Fruit fly (Drosophila melanogaster) whole organism, adult: ENCODE data around the gene CG12679.

Experiments
- CG11617 ChIP-seq: fragments of 200-800 bp; sonication (Bioruptor generic); optimal IDR thresholded peaks from 2 replicates; lab custom pipeline; 2017; ENCODE audit warnings: mild to moderate bottlenecking, missing biosample characterization, missing genetic modification reagents, missing genetic modification characterization
- CG12768 ChIP-seq: fragments of 200-800 bp; sonication (Bioruptor generic); optimal IDR thresholded peaks from 2 replicates; lab custom pipeline; 2017; ENCODE audit warnings: missing biosample characterization, missing genetic modification characterization, mild to moderate bottlenecking, moderate library complexity, missing genetic modification reagents
- CG14711 ChIP-seq: fragments of 200-800 bp; sonication (Bioruptor generic); optimal IDR thresholded peaks from 2 replicates; lab custom pipeline; 2018; ENCODE audit warnings: missing biosample characterization, mild to moderate bottlenecking, missing genetic modification characterization, moderate library complexity
- CG1620 ChIP-seq: fragments of 200-800 bp; sonication (Bioruptor generic); optimal IDR thresholded peaks from 2 replicates; lab custom pipeline; 2016; ENCODE audit warnings: missing biosample characterization, missing genetic modification characterization
- CG33017 ChIP-seq: fragments of 200-800 bp; sonication (Bioruptor generic); optimal IDR thresholded peaks from 2 replicates; lab custom pipeline; 2018; ENCODE audit warnings: missing biosample characterization, mild to moderate bottlenecking, missing genetic modification characterization, moderate library complexity
- CG5204 ChIP-seq: fragments of 200-800 bp; sonication (Bioruptor generic); optimal IDR thresholded peaks from 2 replicates; lab custom pipeline; 2016; ENCODE audit warnings: missing biosample characterization, missing genetic modification characterization
- CG7045 ChIP-seq: fragments of 200-800 bp; sonication (Bioruptor generic); optimal IDR thresholded peaks from 2 replicates; lab custom pipeline; 2017; ENCODE audit warnings: missing biosample characterization, mild to moderate bottlenecking, missing genetic modification characterization
- CG7101 ChIP-seq: fragments of 200-800 bp; sonication (Bioruptor generic); optimal IDR thresholded peaks from 2 replicates; lab custom pipeline; 2018; ENCODE audit warnings: missing biosample characterization, mild to moderate bottlenecking, missing genetic modification characterization, moderate library complexity
- Clk ChIP-seq: fragments of 200-800 bp; sonication (Bioruptor generic); optimal IDR thresholded peaks from 2 replicates; lab custom pipeline; 2017; ENCODE audit warnings: missing biosample characterization, missing genetic modification characterization
- Crg-1 ChIP-seq: fragments of 200-800 bp; sonication (Bioruptor generic); optimal IDR thresholded peaks from 2 replicates; lab custom pipeline; 2016; ENCODE audit warnings: missing biosample characterization, missing genetic modification characterization
- Hr96 ChIP-seq: fragments of 200-800 bp; sonication (Bioruptor generic); optimal IDR thresholded peaks from 2 replicates; lab custom pipeline; 2016; ENCODE audit warnings: missing biosample characterization, missing genetic modification characterization
- Mnt ChIP-seq: fragments of 200-800 bp; sonication (Bioruptor generic); optimal IDR thresholded peaks from 2 replicates; lab custom pipeline; 2016; ENCODE audit warnings: missing biosample characterization, mild to moderate bottlenecking, missing genetic modification characterization
- bab1 ChIP-seq: fragments of 200-800 bp; sonication (Bioruptor generic); optimal IDR thresholded peaks from 3 replicates; lab custom pipeline; 2019; ENCODE audit warnings: missing biosample characterization, mild to moderate bottlenecking, missing genetic modification characterization, moderate library complexity
- cic ChIP-seq: fragments of 200-800 bp; sonication (Bioruptor generic); optimal IDR thresholded peaks from 2 replicates; lab custom pipeline; 2017; ENCODE audit warnings: missing biosample characterization, mild to moderate bottlenecking, missing genetic modification characterization, moderate library complexity
- cnc ChIP-seq, 2 experiments: fragments of >200 bp; optimal IDR thresholded peaks; 2 replicates each; lab custom pipeline; 2017
- kay ChIP-seq: fragments of 200-800 bp; sonication (Bioruptor generic); peaks from one replicate; lab custom pipeline; 2016; ENCODE audit warnings: missing biosample characterization, missing genetic modification characterization, borderline replicate concordance
- ovo ChIP-seq: fragments of 200-800 bp; sonication (Bioruptor generic); optimal IDR thresholded peaks from 2 replicates; lab custom pipeline; 2016; ENCODE audit warnings: missing biosample characterization, missing genetic modification characterization
- pad ChIP-seq: fragments of 200-800 bp; sonication (Bioruptor generic); optimal IDR thresholded peaks from 3 replicates; lab custom pipeline; 2017; ENCODE audit warnings: missing biosample characterization, missing genetic modification characterization, mild to moderate bottlenecking, moderate library complexity, missing genetic modification reagents
- tj ChIP-seq: fragments of 200-800 bp; sonication (Bioruptor generic); optimal IDR thresholded peaks from 3 replicates; lab custom pipeline; 2017; ENCODE audit warnings: missing biosample characterization, mild to moderate bottlenecking, missing genetic modification characterization, moderate library complexity
- toe ChIP-seq: fragments of 200-800 bp; sonication (Bioruptor generic); optimal IDR thresholded peaks from 2 replicates; lab custom pipeline; 2016; ENCODE audit warnings: missing biosample characterization, missing genetic modification characterization

The CG12679 gene

dm6 chrX:20413481-20413880 lies 37.2 kb upstream of the CG12679 start, which contains the start of gene CG15459:
Gene CG15459 (minus strand): TSS chrX:20413581.
- TF ChIP-seq toe (GFP tag; lab: Kevin White, UChicago) (no peak), Clk (GFP tag; lab: Kevin White, UChicago) (no peak), Mnt (GFP tag; lab: Kevin White, UChicago) (no peak), CG11617 (GFP tag; lab: Kevin White, UChicago) (no peak), Hr96 (no peak), CG1620 (GFP tag; lab: Kevin White, UChicago) (no peak), pad (GFP tag; lab: Kevin White, UChicago) (no peak), Crg-1 (GFP tag; lab: Kevin White, UChicago) (no peak), cnc (optimal IDR thresholded peaks at IDR 0.05; lab: Kevin White, UChicago) (no peak), CG33017 (no peak)

DNA sequence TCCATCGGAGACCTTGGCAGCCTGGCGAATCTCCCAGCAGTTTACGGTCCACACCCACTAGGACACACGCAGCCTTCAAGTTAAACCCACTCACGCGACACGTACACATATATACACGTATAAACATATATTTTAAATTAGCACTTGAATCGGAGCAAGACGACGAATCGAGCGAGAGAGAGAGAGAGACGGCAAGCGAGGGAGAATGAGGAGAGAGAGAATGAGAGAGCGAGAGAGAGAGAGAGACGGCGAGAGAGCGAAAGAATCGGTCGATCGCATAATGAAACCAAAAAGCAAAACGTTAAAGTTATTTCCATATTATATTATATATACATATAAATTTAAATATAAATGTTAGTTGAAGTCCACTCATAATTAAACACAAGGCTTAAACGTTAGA lies 35.3 kb upstream of the CG12679 start:
- TF ChIP-seq Mnt (GFP tag; lab: Kevin White, UChicago) (no peak), pad (GFP tag; lab: Kevin White, UChicago) (no peak), CG1620 (GFP tag; lab: Kevin White, UChicago) (no peak), CG7045 (no peak), cic (GFP tag; lab: Kevin White, UChicago) (no peak), CG7101 (no peak), toe (GFP tag; lab: Kevin White, UChicago) (no peak), CG33017 (no peak), bab1 (GFP tag; lab: Kevin White, UChicago) (no peak), CG5204 (GFP tag; lab: Kevin White, UChicago) (no peak), CG14711 (tag; lab: Kevin White, UChicago) (no peak), CG11617 (GFP tag; lab: Kevin White, UChicago) (no peak), ovo (GFP tag; lab: Kevin White, UChicago) (no peak), cnc (optimal IDR thresholded peaks at IDR 0.05; lab: Kevin White, UChicago) (no peak), Crg-1 (GFP tag; lab: Kevin White, UChicago) (no peak)

DNA sequence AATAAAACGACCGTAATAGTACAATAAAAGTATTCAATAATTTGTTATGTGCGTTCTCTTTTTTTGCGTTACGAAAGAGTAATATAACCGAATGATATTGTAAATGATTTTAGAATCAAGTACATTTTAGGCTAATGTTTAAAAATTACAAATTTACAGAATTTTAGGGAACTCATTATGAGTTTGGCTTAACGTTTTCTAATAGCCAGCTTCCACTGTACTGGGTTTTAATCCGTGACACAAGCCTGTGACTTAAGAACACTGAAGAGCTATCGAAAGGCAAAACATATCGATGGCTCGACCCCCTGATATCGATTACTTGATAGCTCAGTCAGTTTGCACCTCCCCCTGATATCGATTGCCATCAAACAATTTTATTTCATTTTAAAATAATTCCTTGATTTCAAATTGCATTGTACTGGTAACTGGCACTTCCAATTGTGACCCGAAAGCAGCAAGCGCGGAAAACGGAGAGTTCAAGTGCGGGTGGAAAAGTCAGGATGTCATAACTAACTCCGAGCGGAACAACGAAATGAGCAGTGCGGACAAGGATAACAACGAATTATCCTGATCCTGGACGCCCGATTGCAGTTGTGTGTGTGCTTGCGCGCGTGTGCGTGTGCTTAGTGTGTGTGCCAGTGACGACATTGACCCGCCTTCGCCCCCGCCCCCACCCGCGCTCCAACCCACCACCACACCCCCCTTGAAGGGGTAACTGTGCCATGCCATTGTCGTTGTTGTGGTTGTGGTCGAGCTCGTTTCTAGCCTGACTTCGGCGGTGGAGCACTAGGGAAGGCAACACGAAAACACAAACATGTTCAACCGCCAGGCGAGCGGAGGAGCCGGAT lies 18.0 kb upstream of the CG12679 start, which contains the start of gene HERC2:
HERC2 (plus strand) TSS at position 330 of the 848 bp plus-strand sequence.
- TF ChIP-seq CG1620 (GFP tag; lab: Kevin White, UChicago) (peak; percentile 62), Clk (GFP tag; lab: Kevin White, UChicago) (no peak), pad (GFP tag; lab: Kevin White, UChicago) (peak; percentile 10), Crg-1 (GFP tag; lab: Kevin White, UChicago) (no peak), CG5204 (GFP tag; lab: Kevin White, UChicago) (peak; percentile 44), ovo (GFP tag; lab: Kevin White, UChicago) (no peak), CG12768 (GFP tag; lab: Kevin White, UChicago) (no peak), CG14711 (tag; lab: Kevin White, UChicago) (no peak), CG33017 (no peak), cnc (optimal IDR thresholded peaks at IDR 0.05; lab: Kevin White, UChicago) (no peak), bab1 (GFP tag; lab: Kevin White, UChicago) (no peak), Hr96 (peak; percentile 62), cic (GFP tag; lab: Kevin White, UChicago) (no peak), kay (no peak), CG11617 (GFP tag; lab: Kevin White, UChicago) (no peak), Mnt (GFP tag; lab: Kevin White, UChicago) (no peak), CG7101 (no peak), toe (GFP tag; lab: Kevin White, UChicago) (peak; percentile 52)

- no peak for TF ChIP-seq CG14711 (tag; lab: Kevin White, UChicago)
- no peak for TF ChIP-seq Mnt (GFP tag; lab: Kevin White, UChicago)
- no peak for TF ChIP-seq CG5204 (GFP tag; lab: Kevin White, UChicago)
- no peak for TF ChIP-seq CG12768 (GFP tag; lab: Kevin White, UChicago)
- TF ChIP-seq Hr96: no peak
- TF ChIP-seq CG1620 (GFP tag; lab: Kevin White, UChicago): no peak
- no peak for TF ChIP-seq Clk (GFP tag; lab: Kevin White, UChicago)
Observed at dm6 chrX:20393580-20393979, 17.3 kb upstream of the CG12679 start, which contains the start of gene Syx16. Gene Syx16 (minus strand): TSS chrX:20393751.

DNA sequence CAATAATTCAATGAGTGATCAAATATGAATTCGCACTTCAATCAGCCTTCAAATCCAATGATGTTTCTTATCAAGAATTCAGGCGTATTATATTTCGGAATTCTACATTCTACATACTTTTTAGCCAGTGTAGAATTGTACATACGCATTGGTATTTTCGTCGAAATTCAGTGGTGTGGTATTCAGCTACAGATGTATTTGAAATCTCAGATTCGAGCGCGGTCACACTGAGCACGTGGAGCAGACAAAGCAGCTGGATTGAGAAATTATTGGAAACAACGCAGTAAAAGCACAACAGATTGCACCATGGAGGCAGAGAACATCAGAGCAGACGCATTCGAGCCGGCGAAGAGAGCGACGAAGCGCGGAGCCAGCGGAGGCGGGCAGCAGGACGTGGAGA lies 14.9 kb upstream of the CG12679 start:
- peak; percentile 99 for TF ChIP-seq Mnt (GFP tag; lab: Kevin White, UChicago)
- no peak for TF ChIP-seq cnc (optimal IDR thresholded peaks at IDR 0.05; lab: Kevin White, UChicago)
- no peak for TF ChIP-seq CG7101
- no peak for TF ChIP-seq ovo (GFP tag; lab: Kevin White, UChicago)
- TF ChIP-seq CG33017: no peak
- no peak for TF ChIP-seq kay
- no peak for TF ChIP-seq CG5204 (GFP tag; lab: Kevin White, UChicago)
- TF ChIP-seq CG12768 (GFP tag; lab: Kevin White, UChicago): no peak
- no peak for TF ChIP-seq Crg-1 (GFP tag; lab: Kevin White, UChicago)
- peak; percentile 42 for TF ChIP-seq bab1 (GFP tag; lab: Kevin White, UChicago)
- TF ChIP-seq CG1620 (GFP tag; lab: Kevin White, UChicago): no peak
- TF ChIP-seq cic (GFP tag; lab: Kevin White, UChicago): no peak

dm6 chrX:20390706-20391105 lies 14.4 kb upstream of the CG12679 start, which contains the start of gene jb:
Gene jb (minus strand): TSS chrX:20390806.
- no peak for TF ChIP-seq toe (GFP tag; lab: Kevin White, UChicago)
- no peak for TF ChIP-seq Mnt (GFP tag; lab: Kevin White, UChicago)
- TF ChIP-seq CG12768 (GFP tag; lab: Kevin White, UChicago): no peak
- no peak for TF ChIP-seq tj (GFP tag; lab: Kevin White, UChicago)
- no peak for TF ChIP-seq Crg-1 (GFP tag; lab: Kevin White, UChicago)
- no peak for TF ChIP-seq CG5204 (GFP tag; lab: Kevin White, UChicago)
- no peak for TF ChIP-seq pad (GFP tag; lab: Kevin White, UChicago)
- no peak for TF ChIP-seq CG33017
- no peak for TF ChIP-seq cic (GFP tag; lab: Kevin White, UChicago)
- no peak for TF ChIP-seq bab1 (GFP tag; lab: Kevin White, UChicago)
- no peak for TF ChIP-seq CG14711 (tag; lab: Kevin White, UChicago)
- no peak for TF ChIP-seq CG7101
- no peak for TF ChIP-seq cnc (optimal IDR thresholded peaks at IDR 0.05; lab: Kevin White, UChicago)
- TF ChIP-seq CG1620 (GFP tag; lab: Kevin White, UChicago): no peak
- no peak for TF ChIP-seq Clk (GFP tag; lab: Kevin White, UChicago)
- TF ChIP-seq CG7045: no peak
- TF ChIP-seq ovo (GFP tag; lab: Kevin White, UChicago): no peak
- TF ChIP-seq CG11617 (GFP tag; lab: Kevin White, UChicago): no peak
- no peak for TF ChIP-seq kay
- no peak for TF ChIP-seq Hr96
